Fruit fly (Drosophila melanogaster) whole organism, larva: Measurements from ENCODE around the gene Rassf.

Experiments used
- noc ChIP-seq: fragments of 200-800 bp; sonication (Bioruptor generic); optimal IDR thresholded peaks from 3 replicates; lab custom pipeline; 2019; ENCODE audit warnings: missing biosample characterization, mild to moderate bottlenecking, missing genetic modification characterization, moderate library complexity

Rassf gene

dm6 chr3R:23117683-23118470 lies at the start of gene Rassf, which contains the start of gene CenB1A:
Gene Rassf, minus strand, starts transcription at chr3R:23117931.
Gene CenB1A, plus strand, starts transcription at chr3R:23118400.
- TF ChIP-seq noc, result no peak

dm6 chr3R:23164630-23165029 lies 46.9 kb upstream of the Rassf start:
- no peak for TF ChIP-seq noc

dm6 chr3R:23164134-23164533 lies 46.4 kb upstream of the Rassf start:
- TF ChIP-seq noc, result peak; percentile 73

dm6 chr3R:23161288-23161870 lies 43.6 kb upstream of the Rassf start, which contains the start of gene CG13829:
Gene CG13829, minus strand, starts transcription at chr3R:23161338.
- peak; percentile 74 for TF ChIP-seq noc

- no peak for TF ChIP-seq noc
Measured at dm6 chr3R:23159289-23159956, 41.7 kb upstream of the Rassf start, which contains the start of gene VhaAC39-2. Gene VhaAC39-2, minus strand, starts transcription at chr3R:23159316.

dm6 chr3R:23157664-23158151 lies 40.0 kb upstream of the Rassf start, which contains the start of gene unk:
Gene unk, minus strand, starts transcription at chr3R:23157862.
- no peak for TF ChIP-seq noc

- TF ChIP-seq noc, result peak; percentile 48
Measured at dm6 chr3R:23156865-23157515, 39.3 kb upstream of the Rassf start.

- TF ChIP-seq noc, result no peak
Measured at dm6 chr3R:23156347-23156864, 38.7 kb upstream of the Rassf start.

dm6 chr3R:23149021-23149571 lies 31.4 kb upstream of the Rassf start:
- TF ChIP-seq noc, result no peak

dm6 chr3R:23148433-23148832 lies 30.7 kb upstream of the Rassf start:
- no peak for TF ChIP-seq noc

- TF ChIP-seq noc, result no peak
Measured at dm6 chr3R:23147625-23148024, 29.9 kb upstream of the Rassf start.

- no peak for TF ChIP-seq noc
Measured at dm6 chr3R:23147058-23147457, 29.3 kb upstream of the Rassf start.

dm6 chr3R:23145681-23146080 lies 27.9 kb upstream of the Rassf start:
- no peak for TF ChIP-seq noc

- TF ChIP-seq noc, result no peak
Measured at dm6 chr3R:23144654-23145053, 26.9 kb upstream of the Rassf start.

- no peak for TF ChIP-seq noc
Measured at dm6 chr3R:23143440-23143839, 25.7 kb upstream of the Rassf start.

dm6 chr3R:23141678-23142338 lies 24.1 kb upstream of the Rassf start, which contains the start of gene hh:
Gene hh, minus strand, starts transcription at chr3R:23141906.
- TF ChIP-seq noc, result no peak
